Fruit fly (Drosophila melanogaster): ENCODE data around the gene CG17612.

DNA sequence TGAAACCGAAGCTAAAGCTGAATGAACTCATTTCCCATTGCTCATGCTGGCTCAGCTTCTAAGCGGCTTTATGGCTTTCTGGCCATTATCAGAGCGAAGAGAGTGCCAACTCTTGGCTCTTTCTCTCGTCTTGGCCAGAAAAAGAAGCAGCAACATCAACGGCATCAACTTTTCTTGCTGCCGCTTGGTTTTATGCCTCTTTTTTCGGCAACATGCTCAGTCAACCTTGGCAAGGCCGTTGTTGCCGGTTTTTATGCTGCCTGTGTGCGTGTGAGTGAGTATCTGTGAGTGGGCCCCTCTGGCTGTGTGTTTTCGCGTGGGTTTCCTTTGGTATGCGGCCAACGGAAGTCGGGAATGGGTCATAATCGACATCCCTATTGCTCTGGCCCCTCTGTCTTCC lies 11.9 kb downstream of the CG17612 start:
- no peak for TF ChIP-seq Pif1A (GFP tag; optimal IDR thresholded peaks at IDR 0.05)
- TF ChIP-seq CG15710 (tag; optimal IDR thresholded peaks at IDR 0.05), result no peak
- TF ChIP-seq CG14655 (GFP tag; optimal IDR thresholded peaks at IDR 0.05), result no peak
- TF ChIP-seq CG4496 (GFP tag; IDR thresholded peaks at IDR 0.05), result no peak
- TF ChIP-seq CG8159 (tag; optimal IDR thresholded peaks at IDR 0.05), result no peak
- TF ChIP-seq CG10348 (GFP tag; IDR thresholded peaks at IDR 0.05), result no peak
- TF ChIP-seq CG13204 (GFP tag; optimal IDR thresholded peaks at IDR 0.05), result no peak
- TF ChIP-seq CG34367 (tag; optimal IDR thresholded peaks at IDR 0.05), result no peak
- peak; percentile 76 for TF ChIP-seq EcR (GFP tag; optimal IDR thresholded peaks at IDR 0.05)

All from whole organism, pupa.